Worm (Caenorhabditis elegans) whole organism, L2 larva: ENCODE data around the gene F46F2.3.

Experiments used
- elt-1 ChIP-seq: fragments of 150-350 bp; optimal IDR thresholded peaks from 2 replicates; lab custom pipeline; 2014; ENCODE audit warnings: missing biosample characterization, missing genetic modification characterization
- lsy-2 ChIP-seq, 2 experiments: fragments of 150-350 bp in 1 of 2; sonication (generic microtip) in 1 of 2; optimal IDR thresholded peaks; 2 replicates each; lab custom pipeline; 2014 to 2017; ENCODE audit warnings: missing biosample characterization in 2 of 2, missing genetic modification characterization in 2 of 2
- nhr-12 ChIP-seq: fragments of 150-350 bp; optimal IDR thresholded peaks from 2 replicates; lab custom pipeline; 2014; ENCODE audit warnings: missing biosample characterization, missing genetic modification characterization
- nhr-237 ChIP-seq: fragments of 150-350 bp; optimal IDR thresholded peaks from 2 replicates; lab custom pipeline; 2014; ENCODE audit warnings: missing biosample characterization, missing genetic modification characterization
- ztf-4 ChIP-seq: fragments of 150-350 bp; optimal IDR thresholded peaks from 2 replicates; lab custom pipeline; 2014; ENCODE audit warnings: missing biosample characterization, missing genetic modification characterization

- TF ChIP-seq elt-1 (tag; lab: Kevin White, UChicago): no peak
- TF ChIP-seq nhr-237 (tag; lab: Kevin White, UChicago): no peak
- peak; percentile 51 to 75 for TF ChIP-seq lsy-2 (tag; optimal IDR thresholded peaks at IDR 0.05; lab: Kevin White, UChicago)
- peak; percentile 89 for TF ChIP-seq ztf-4 (tag; lab: Kevin White, UChicago)
- TF ChIP-seq nhr-12: peak; percentile 13
These were observed 15.0 kb upstream of the F46F2.3 start for ce11 chrX:15274827-15275761.
